Fruit fly (Drosophila melanogaster) whole organism, wandering third instar larva: ENCODE results near the gene tws.
A peak's percentile ranks its signal among the peaks of the same experiment; 100 is the strongest.

Experiments used
- Abd-B ChIP-seq: fragments of >200 bp; optimal IDR thresholded peaks from 2 replicates; lab custom pipeline; 2017; ENCODE audit warnings: missing biosample characterization, missing genetic modification characterization
- CG32264 ChIP-seq: fragments of 200-800 bp; sonication (Bioruptor generic); optimal IDR thresholded peaks from 2 replicates; lab custom pipeline; 2016; ENCODE audit warnings: missing biosample characterization, missing genetic modification characterization
- CrebA ChIP-seq: fragments of 200-800 bp; sonication (Bioruptor generic); optimal IDR thresholded peaks from 2 replicates; lab custom pipeline; 2016; ENCODE audit warnings: missing biosample characterization, mild to moderate bottlenecking, missing genetic modification characterization, borderline replicate concordance
- Dfd ChIP-seq: fragments of >200 bp; optimal IDR thresholded peaks from 2 replicates; lab custom pipeline; 2017; ENCODE audit warnings: missing biosample characterization, missing genetic modification characterization
- Dif ChIP-seq: fragments of 200-275, 200-300 bp; sonication (Bioruptor generic); optimal IDR thresholded peaks from 2 replicates; lab custom pipeline; 2018; ENCODE audit warnings: missing biosample characterization, missing genetic modification characterization; ENCODE audit not compliant: partially characterized antibody
- GATAd ChIP-seq: sonication (Bioruptor generic); optimal IDR thresholded peaks from 2 replicates; lab custom pipeline; 2016; ENCODE audit warnings: missing biosample characterization, missing genetic modification characterization
- HLH106 ChIP-seq: fragments of 200-800 bp; optimal IDR thresholded peaks from 3 replicates; lab custom pipeline; 2019; ENCODE audit warnings: missing biosample characterization, mild to moderate bottlenecking, missing genetic modification characterization, moderate library complexity
- Hnf4 ChIP-seq: fragments of 200-800 bp; sonication (Bioruptor generic); optimal IDR thresholded peaks from 2 replicates; lab custom pipeline; 2016; ENCODE audit warnings: missing biosample characterization, mild to moderate bottlenecking, missing genetic modification characterization
- Hr78 ChIP-seq: fragments of >200 bp; optimal IDR thresholded peaks from 2 replicates; lab custom pipeline; 2017; ENCODE audit warnings: missing biosample characterization, missing genetic modification characterization
- Hr83 ChIP-seq: fragments of 200-300 bp; sonication (Bioruptor generic); optimal IDR thresholded peaks from 2 replicates; lab custom pipeline; 2016; ENCODE audit warnings: missing biosample characterization, mild to moderate bottlenecking, missing genetic modification characterization, moderate library complexity; ENCODE audit not compliant: poor library complexity, severe bottlenecking
- Jra ChIP-seq: sonication (Bioruptor generic); optimal IDR thresholded peaks from 2 replicates; lab custom pipeline; 2016; ENCODE audit warnings: missing biosample characterization, missing genetic modification characterization
- Mio ChIP-seq: sonication (Bioruptor generic); optimal IDR thresholded peaks from 2 replicates; lab custom pipeline; 2016; ENCODE audit warnings: missing biosample characterization, missing genetic modification characterization
- Myc ChIP-seq: fragments of >200 bp; optimal IDR thresholded peaks from 2 replicates; lab custom pipeline; 2017
- N ChIP-seq: fragments of >200 bp; optimal IDR thresholded peaks from 2 replicates; lab custom pipeline; 2018; ENCODE audit warnings: missing biosample characterization, missing external identifiers, missing genetic modification characterization
- OdsH ChIP-seq: fragments of 200-800 bp; sonication (Bioruptor generic); optimal IDR thresholded peaks from 2 replicates; lab custom pipeline; 2016; ENCODE audit warnings: missing biosample characterization, mild to moderate bottlenecking, missing genetic modification characterization
- Rel ChIP-seq, 2 experiments: fragments of 200-800 bp; sonication (Bioruptor generic) in 1 of 2; optimal IDR thresholded peaks; 2 replicates in 1 of 2; 3 replicates in 1 of 2; lab custom pipeline; 2016 to 2019; ENCODE audit warnings: mild to moderate bottlenecking in 2 of 2, missing biosample characterization in 2 of 2, missing genetic modification characterization in 2 of 2, moderate library complexity in 1 of 2
- Sp1 ChIP-seq: fragments of 200-800 bp; sonication (Bioruptor generic); optimal IDR thresholded peaks from 3 replicates; lab custom pipeline; 2019; ENCODE audit warnings: missing biosample characterization, mild to moderate bottlenecking, missing genetic modification characterization, moderate library complexity
- Vsx2 ChIP-seq: fragments of 200-300, 225-300 bp; sonication (Bioruptor generic); optimal IDR thresholded peaks from 2 replicates; lab custom pipeline; 2018; ENCODE audit warnings: missing biosample characterization, missing genetic modification characterization; ENCODE audit not compliant: partially characterized antibody
- br ChIP-seq: fragments of 200-800 bp; sonication (Bioruptor generic); optimal IDR thresholded peaks from 2 replicates; lab custom pipeline; 2016; ENCODE audit warnings: missing biosample characterization, missing genetic modification characterization
- brk ChIP-seq: fragments of 200-800 bp; sonication (Bioruptor generic); optimal IDR thresholded peaks from 2 replicates; lab custom pipeline; 2016; ENCODE audit warnings: missing biosample characterization, mild to moderate bottlenecking, missing genetic modification characterization
- dl ChIP-seq, 2 experiments: fragments of 175-275, 200-275 bp in 1 of 2; fragments of 200-275 bp in 1 of 2; sonication (Bioruptor generic); optimal IDR thresholded peaks; lab custom pipeline; 2018; ENCODE audit warnings: mild to moderate bottlenecking in 2 of 2, missing biosample characterization in 2 of 2, missing genetic modification characterization in 2 of 2, moderate library complexity in 2 of 2; ENCODE audit not compliant: partially characterized antibody in 2 of 2, insufficient read depth in 1 of 2
- dmrt93B ChIP-seq: fragments of 200-800 bp; sonication (Bioruptor generic); optimal IDR thresholded peaks from 2 replicates; lab custom pipeline; 2018; ENCODE audit warnings: missing biosample characterization, mild to moderate bottlenecking, missing genetic modification characterization
- dsf ChIP-seq: sonication (Bioruptor generic); optimal IDR thresholded peaks from 2 replicates; lab custom pipeline; 2016; ENCODE audit warnings: missing biosample characterization, missing genetic modification characterization, borderline replicate concordance
- ey ChIP-seq: fragments of 200-800 bp; sonication (Bioruptor generic); optimal IDR thresholded peaks from 2 replicates; lab custom pipeline; 2016; ENCODE audit warnings: missing biosample characterization, missing genetic modification characterization
- foxo ChIP-seq, 2 experiments: fragments of 200-800 bp; sonication (Bioruptor generic); optimal IDR thresholded peaks; 2 replicates in 1 of 2; 3 replicates in 1 of 2; lab custom pipeline; 2016 to 2017; ENCODE audit warnings: missing biosample characterization in 2 of 2, missing genetic modification characterization in 2 of 2
- fru ChIP-seq: fragments of 200-800 bp; sonication (Bioruptor generic); optimal IDR thresholded peaks from 3 replicates; lab custom pipeline; 2016; ENCODE audit warnings: missing biosample characterization, mild to moderate bottlenecking, missing genetic modification characterization
- h ChIP-seq: fragments of 200-800 bp; sonication (Bioruptor generic); optimal IDR thresholded peaks from 3 replicates; lab custom pipeline; 2016; ENCODE audit warnings: missing biosample characterization, mild to moderate bottlenecking, missing genetic modification characterization
- jim ChIP-seq: fragments of 175-275, 200-325 bp; sonication (Bioruptor generic); optimal IDR thresholded peaks from 2 replicates; lab custom pipeline; 2016; ENCODE audit warnings: missing biosample characterization, mild to moderate bottlenecking, missing genetic modification characterization
- lola ChIP-seq: fragments of >200 bp; optimal IDR thresholded peaks from 2 replicates; lab custom pipeline; 2017; ENCODE audit warnings: missing biosample characterization, missing genetic modification characterization
- pan ChIP-seq: fragments of >200 bp; optimal IDR thresholded peaks from 2 replicates; lab custom pipeline; 2017
- rgr ChIP-seq: fragments of 200-800 bp; sonication (Bioruptor generic); optimal IDR thresholded peaks from 3 replicates; lab custom pipeline; 2016; ENCODE audit warnings: missing biosample characterization, mild to moderate bottlenecking, missing genetic modification characterization
- sage ChIP-seq: fragments of 200-800 bp; sonication (Bioruptor generic); optimal IDR thresholded peaks from 2 replicates; lab custom pipeline; 2016; ENCODE audit warnings: missing biosample characterization, mild to moderate bottlenecking, missing genetic modification characterization
- sv ChIP-seq: fragments of 200-800 bp; sonication (Bioruptor generic); optimal IDR thresholded peaks from 3 replicates; lab custom pipeline; 2016; ENCODE audit warnings: missing biosample characterization, missing genetic modification characterization
- tai ChIP-seq: sonication (Bioruptor generic); optimal IDR thresholded peaks from 2 replicates; lab custom pipeline; 2016; ENCODE audit warnings: missing biosample characterization, missing genetic modification characterization
- usp ChIP-seq: fragments of >200 bp; optimal IDR thresholded peaks from 2 replicates; lab custom pipeline; 2017; ENCODE audit warnings: missing biosample characterization, missing genetic modification characterization

tws gene

DNA sequence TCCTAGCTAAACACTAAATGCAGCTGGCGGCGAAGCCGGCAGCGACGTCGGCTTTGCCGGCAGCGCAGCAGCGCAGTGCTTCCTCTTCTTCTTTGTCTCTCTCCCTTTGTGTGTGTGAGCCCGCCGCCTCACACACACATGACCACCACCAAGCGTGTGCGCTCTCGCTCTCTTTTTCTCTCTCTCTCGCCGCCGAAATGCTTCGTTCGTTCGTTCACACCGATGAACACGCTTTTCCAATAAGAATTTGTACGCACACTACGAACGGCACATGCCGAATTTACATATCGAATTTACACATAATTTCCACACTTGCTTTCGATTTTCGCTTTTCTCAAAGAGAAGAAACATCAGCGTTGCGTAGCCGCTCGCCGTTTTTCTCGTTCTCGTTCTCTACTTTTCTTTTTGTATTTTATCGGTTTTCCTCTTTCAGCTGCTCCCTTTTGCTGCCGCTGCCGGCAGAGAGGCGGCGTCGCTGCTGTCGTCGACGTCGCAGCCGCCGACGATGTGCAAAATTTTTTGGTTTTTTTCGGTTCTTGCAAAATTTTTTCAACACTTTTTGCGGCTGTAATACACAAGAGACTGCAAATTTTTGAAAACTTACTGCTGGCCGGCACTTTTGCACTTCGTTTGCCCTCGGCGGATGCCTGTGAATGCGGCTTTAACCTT lies 30.2 kb downstream of the tws start:
- peak; percentile 80 for TF ChIP-seq N (GFP tag; lab: Kevin White, UChicago)
- TF ChIP-seq h (GFP tag; lab: Kevin White, UChicago) = no peak
- TF ChIP-seq dl (GFP tag; optimal IDR thresholded peaks at IDR 0.05; lab: Kevin White, UChicago; ENCODE audit: insufficient read depth in 1 of 2, partially characterized antibody in 2 of 2) = peak in 1 of 2 experiments; percentile 79
- peak; percentile 91 for TF ChIP-seq Dif
- TF ChIP-seq, all 38 proteins: peak for 3

- TF ChIP-seq pan (no peak), Abd-B (no peak), N (GFP tag; lab: Kevin White, UChicago) (peak; percentile 58), Hr78 (no peak), fru (GFP tag; lab: Kevin White, UChicago) (no peak)
These were observed 31.2 kb downstream of the tws start for dm6 chr3R:10108289-10108928.

- no peak for TF ChIP-seq tai (GFP tag; lab: Kevin White, UChicago)
These were observed 32.8 kb downstream of the tws start for dm6 chr3R:10106796-10107195.

dm6 chr3R:10100498-10101196 lies 38.9 kb downstream of the tws start:
- no peak for TF ChIP-seq CG32264 (GFP tag; lab: Kevin White, UChicago)
- TF ChIP-seq brk (GFP tag; lab: Kevin White, UChicago) = no peak
- TF ChIP-seq fru (GFP tag; lab: Kevin White, UChicago) = peak; percentile 17
- TF ChIP-seq OdsH (GFP tag; lab: Kevin White, UChicago) = no peak
- no peak for TF ChIP-seq Mio (GFP tag; lab: Kevin White, UChicago)
- no peak for TF ChIP-seq sage
- TF ChIP-seq dl (GFP tag; optimal IDR thresholded peaks at IDR 0.05; lab: Kevin White, UChicago; ENCODE audit: insufficient read depth in 1 of 2, partially characterized antibody in 2 of 2) = peak; percentile 3 to 41
- no peak for TF ChIP-seq GATAd (GFP tag; lab: Kevin White, UChicago)
- TF ChIP-seq N (GFP tag; lab: Kevin White, UChicago) = peak; percentile 53
- no peak for TF ChIP-seq Dfd
- no peak for TF ChIP-seq Abd-B
- peak; percentile 53 for TF ChIP-seq Hr83
- peak; percentile 47 for TF ChIP-seq h (GFP tag; lab: Kevin White, UChicago)
- no peak for TF ChIP-seq lola (GFP tag; lab: Kevin White, UChicago)
- TF ChIP-seq CrebA (GFP tag; lab: Kevin White, UChicago) = no peak
- TF ChIP-seq Hr78 = no peak
- no peak for TF ChIP-seq Rel (GFP tag; optimal IDR thresholded peaks at IDR 0.05; lab: Kevin White, UChicago)
- TF ChIP-seq Rel (tag; optimal IDR thresholded peaks at IDR 0.05; lab: Kevin White, UChicago) = no peak
- TF ChIP-seq rgr (GFP tag; lab: Kevin White, UChicago) = no peak
- TF ChIP-seq foxo (GFP tag; optimal IDR thresholded peaks at IDR 0.05; lab: Kevin White, UChicago) = peak in 1 of 2 experiments; percentile 60
- TF ChIP-seq sv (GFP tag; lab: Kevin White, UChicago) = no peak
- no peak for TF ChIP-seq tai (GFP tag; lab: Kevin White, UChicago)
- no peak for TF ChIP-seq pan
- peak; percentile 93 for TF ChIP-seq Dif
- no peak for TF ChIP-seq dmrt93B (GFP tag; lab: Kevin White, UChicago)
- no peak for TF ChIP-seq jim (GFP tag; lab: Kevin White, UChicago)
- TF ChIP-seq Sp1 (GFP tag; lab: Kevin White, UChicago) = peak; percentile 14
- peak; percentile 84 for TF ChIP-seq Myc
- TF ChIP-seq Hnf4 (GFP tag; lab: Kevin White, UChicago) = no peak
- TF ChIP-seq dsf (GFP tag; lab: Kevin White, UChicago) = no peak
- TF ChIP-seq HLH106 = peak; percentile 28
- no peak for TF ChIP-seq usp (GFP tag; lab: Kevin White, UChicago)
- no peak for TF ChIP-seq br (GFP tag; lab: Kevin White, UChicago)
- no peak for TF ChIP-seq Vsx2 (GFP tag; lab: Kevin White, UChicago)
- TF ChIP-seq Jra (GFP tag; lab: Kevin White, UChicago) = no peak
- no peak for TF ChIP-seq ey (GFP tag; lab: Kevin White, UChicago)
